Worm (Caenorhabditis elegans) whole organism, mixed stage, embryonic: ENCODE results near the gene xbx-4.

ENCODE experiments used
- M03D4.4 ChIP-seq: sonication (generic microtip); optimal IDR thresholded peaks from 2 replicates; lab custom pipeline; 2017; ENCODE audit warnings: mild to moderate bottlenecking, missing genetic modification characterization, missing compliant biosample characterization
- bed-3 ChIP-seq: fragments of 200-800 bp; sonication (Bioruptor generic); optimal IDR thresholded peaks from 3 replicates; lab custom pipeline; 2018; ENCODE audit warnings: mild to moderate bottlenecking, missing genetic modification characterization, moderate library complexity, missing compliant biosample characterization
- blmp-1 ChIP-seq: fragments of 150-350 bp; optimal IDR thresholded peaks from 2 replicates; lab custom pipeline; 2014; ENCODE audit warnings: missing biosample characterization, missing genetic modification characterization
- ceh-39 ChIP-seq: fragments of 150-350 bp; optimal IDR thresholded peaks from 2 replicates; lab custom pipeline; 2014; ENCODE audit warnings: missing biosample characterization, missing genetic modification characterization
- ceh-83 ChIP-seq: fragments of 200-800 bp; sonication (Bioruptor generic); optimal IDR thresholded peaks from 2 replicates; lab custom pipeline; 2018; ENCODE audit warnings: mild to moderate bottlenecking, missing genetic modification characterization, missing compliant biosample characterization
- ces-1 ChIP-seq: fragments of 150-350 bp; optimal IDR thresholded peaks from 2 replicates; lab custom pipeline; 2014; ENCODE audit warnings: missing biosample characterization, missing genetic modification reagents, missing genetic modification characterization
- cnd-1 ChIP-seq: fragments of 200-800 bp; sonication (Bioruptor generic); optimal IDR thresholded peaks from 2 replicates; lab custom pipeline; 2018; ENCODE audit warnings: mild to moderate bottlenecking, missing genetic modification characterization, missing compliant biosample characterization
- drap-1 ChIP-seq: fragments of 200-800 bp; sonication (Bioruptor generic); optimal IDR thresholded peaks from 3 replicates; lab custom pipeline; 2018; ENCODE audit warnings: mild to moderate bottlenecking, missing genetic modification characterization, missing compliant biosample characterization
- elt-1 ChIP-seq: sonication (generic microtip); optimal IDR thresholded peaks from 2 replicates; lab custom pipeline; 2017; ENCODE audit warnings: missing genetic modification characterization, mild to moderate bottlenecking, missing compliant biosample characterization, antibody characterized with exemption, moderate library complexity, borderline replicate concordance; ENCODE audit not compliant: insufficient read depth
- flh-1 ChIP-seq: fragments of 200-800 bp; sonication (Bioruptor generic); optimal IDR thresholded peaks from 2 replicates; lab custom pipeline; 2018; ENCODE audit warnings: mild to moderate bottlenecking, missing genetic modification characterization, moderate library complexity, missing compliant biosample characterization
- ham-2 ChIP-seq: fragments of 200-800 bp; sonication (Bioruptor generic); optimal IDR thresholded peaks from 2 replicates; lab custom pipeline; 2018; ENCODE audit warnings: mild to moderate bottlenecking, missing genetic modification characterization, missing compliant biosample characterization
- lin-13 ChIP-seq: fragments of 150-350 bp; optimal IDR thresholded peaks from 2 replicates; lab custom pipeline; 2014; ENCODE audit warnings: missing biosample characterization, missing genetic modification characterization
- lin-32 ChIP-seq: fragments of 200-800 bp; sonication (Bioruptor generic); optimal IDR thresholded peaks from 2 replicates; lab custom pipeline; 2018; ENCODE audit warnings: mild to moderate bottlenecking, missing genetic modification characterization, missing compliant biosample characterization
- mab-5 ChIP-seq: fragments of 150-350 bp; optimal IDR thresholded peaks from 2 replicates; lab custom pipeline; 2014; ENCODE audit warnings: missing biosample characterization, missing genetic modification characterization
- mep-1 ChIP-seq: fragments of 150-350 bp; optimal IDR thresholded peaks from 2 replicates; lab custom pipeline; 2017; ENCODE audit warnings: missing biosample characterization, missing genetic modification reagents, missing genetic modification characterization, inconsistent platforms
- mls-2 ChIP-seq: sonication (generic microtip); optimal IDR thresholded peaks from 2 replicates; lab custom pipeline; 2016; ENCODE audit warnings: mild to moderate bottlenecking, missing genetic modification characterization, moderate library complexity, missing compliant biosample characterization
- nhr-12 ChIP-seq: fragments of 150-350 bp; optimal IDR thresholded peaks from 2 replicates; lab custom pipeline; 2014; ENCODE audit warnings: missing biosample characterization, missing genetic modification characterization
- nhr-2 ChIP-seq: fragments of 150-350 bp; optimal IDR thresholded peaks from 2 replicates; lab custom pipeline; 2014; ENCODE audit warnings: missing biosample characterization, missing genetic modification characterization
- nhr-237 ChIP-seq: fragments of 150-350 bp; optimal IDR thresholded peaks from 2 replicates; lab custom pipeline; 2014; ENCODE audit warnings: missing biosample characterization, missing genetic modification characterization
- nhr-76 ChIP-seq: sonication (generic microtip); optimal IDR thresholded peaks from 2 replicates; lab custom pipeline; 2017; ENCODE audit warnings: missing biosample characterization, missing genetic modification characterization
- pha-4 ChIP-seq: fragments of 150-350 bp; optimal IDR thresholded peaks from 2 replicates; lab custom pipeline; 2018; ENCODE audit warnings: missing biosample characterization, missing genetic modification reagents, missing genetic modification characterization
- sem-2 ChIP-seq: fragments of 200-800 bp; sonication (Bioruptor generic); optimal IDR thresholded peaks from 2 replicates; lab custom pipeline; 2018; ENCODE audit warnings: mild to moderate bottlenecking, missing genetic modification characterization, missing compliant biosample characterization
- snpc-4 ChIP-seq: fragments of 150-350 bp; optimal IDR thresholded peaks from 2 replicates; lab custom pipeline; 2014; ENCODE audit warnings: missing biosample characterization, missing genetic modification characterization
- sptf-1 ChIP-seq: sonication (generic microtip); optimal IDR thresholded peaks from 2 replicates; lab custom pipeline; 2017; ENCODE audit warnings: mild to moderate bottlenecking, missing genetic modification characterization, moderate library complexity, missing compliant biosample characterization
- tbx-8 ChIP-seq: fragments of 200-800 bp; sonication (Bioruptor generic); optimal IDR thresholded peaks from 2 replicates; lab custom pipeline; 2018; ENCODE audit warnings: mild to moderate bottlenecking, missing genetic modification characterization, moderate library complexity, missing compliant biosample characterization
- unc-120 ChIP-seq: sonication (generic microtip); optimal IDR thresholded peaks from 2 replicates; lab custom pipeline; 2017; ENCODE audit warnings: missing genetic modification characterization, missing compliant biosample characterization; ENCODE audit not compliant: poor library complexity, severe bottlenecking
- unc-39 ChIP-seq: fragments of 150-350 bp; optimal IDR thresholded peaks from 2 replicates; lab custom pipeline; 2014; ENCODE audit warnings: missing biosample characterization, missing genetic modification characterization
- unc-62 ChIP-seq: fragments of 150-350 bp; optimal IDR thresholded peaks from 2 replicates; lab custom pipeline; 2014; ENCODE audit warnings: missing biosample characterization, missing genetic modification reagents, missing genetic modification characterization
- zip-8 ChIP-seq: fragments of 150-350 bp; optimal IDR thresholded peaks from 2 replicates; lab custom pipeline; 2014; ENCODE audit warnings: missing biosample characterization, missing genetic modification characterization
- ztf-11 ChIP-seq: fragments of 150-350 bp; optimal IDR thresholded peaks from 2 replicates; lab custom pipeline; 2014; ENCODE audit warnings: missing biosample characterization, missing genetic modification characterization

The xbx-4 gene

DNA sequence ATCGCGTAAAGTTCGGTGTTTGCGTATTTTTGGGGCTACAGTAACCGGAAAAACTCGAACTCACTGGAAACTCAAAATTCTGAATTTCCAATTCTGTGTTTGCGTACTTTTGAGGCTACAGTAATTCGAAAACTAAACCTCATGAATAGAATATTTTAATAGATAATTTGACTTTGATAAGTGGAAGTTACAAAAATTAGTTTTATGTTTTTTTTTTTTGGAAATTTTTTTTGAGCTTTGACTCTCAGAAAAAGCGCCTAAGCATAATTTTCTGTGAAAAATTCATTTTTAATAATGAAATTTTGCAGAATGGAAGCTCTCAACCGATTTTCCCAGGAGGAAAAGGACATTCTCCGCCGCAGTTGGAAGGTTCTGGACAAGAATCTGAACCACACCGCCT is 8.1 kb downstream of the xbx-4 start, which contains the start of gene glb-7:
Gene glb-7 (plus strand): TSS at position 301 of the 400 bp plus-strand sequence.
- TF ChIP-seq nhr-237 (tag; lab: Kevin White, UChicago), result no peak
- TF ChIP-seq sem-2 (GFP tag; lab: Kevin White, UChicago), result no peak
- no peak for TF ChIP-seq nhr-76 (tag; lab: Kevin White, UChicago)
- no peak for TF ChIP-seq tbx-8
- TF ChIP-seq lin-13, result no peak
- no peak for TF ChIP-seq mls-2
- no peak for TF ChIP-seq bed-3 (GFP tag; lab: Kevin White, UChicago)
- no peak for TF ChIP-seq blmp-1
- no peak for TF ChIP-seq ces-1 (GFP tag; lab: Kevin White, UChicago)

DNA sequence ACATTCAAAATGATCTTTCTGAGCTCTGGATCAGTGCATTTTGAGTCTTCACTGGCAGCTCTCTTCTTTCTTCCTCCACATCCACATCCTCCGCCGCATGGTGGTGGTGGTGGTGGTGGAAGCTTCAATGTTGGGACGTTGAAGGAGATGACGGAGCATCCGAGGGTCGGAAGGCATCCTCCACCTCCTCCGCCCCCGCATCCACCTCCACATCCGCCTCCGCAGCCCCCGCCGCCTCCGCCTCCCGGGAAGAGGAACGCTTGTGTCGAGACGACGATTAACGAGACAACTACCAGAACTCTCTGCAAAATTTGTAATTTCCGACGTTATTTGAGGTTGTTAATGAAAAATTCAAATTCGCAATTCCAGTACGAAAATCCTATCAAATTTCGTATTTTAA is 12.9 kb downstream of the xbx-4 start:
- no peak for TF ChIP-seq cnd-1

DNA sequence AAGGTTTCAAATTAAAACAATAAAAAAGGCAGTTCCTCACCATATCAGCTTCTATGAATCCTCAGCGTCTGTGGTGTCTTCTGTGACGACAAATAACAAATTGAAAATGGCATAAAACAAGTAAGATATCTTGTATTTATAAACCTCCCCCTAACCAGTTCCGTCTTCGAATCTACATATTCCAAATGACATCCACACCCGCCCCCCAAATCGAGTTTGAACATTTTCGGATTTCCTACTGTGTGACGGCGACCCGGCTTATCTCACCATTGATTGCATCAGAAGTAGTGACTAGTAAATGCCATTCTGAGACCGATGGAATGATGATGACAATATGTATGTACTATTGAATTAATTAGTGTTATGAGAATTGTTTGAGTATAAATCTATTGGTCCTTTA is 14.3 kb downstream of the xbx-4 start, which contains the start of gene grl-20:
Gene grl-20 (minus strand): TSS at position 101 of the 400 bp plus-strand sequence.
- TF ChIP-seq snpc-4 (tag; lab: Kevin White, UChicago), result no peak
- no peak for TF ChIP-seq unc-62 (GFP tag; lab: Kevin White, UChicago)
- no peak for TF ChIP-seq lin-32 (GFP tag; lab: Kevin White, UChicago)
- TF ChIP-seq cnd-1, result no peak
- TF ChIP-seq nhr-237 (tag; lab: Kevin White, UChicago), result no peak
- no peak for TF ChIP-seq nhr-76 (tag; lab: Kevin White, UChicago)
- TF ChIP-seq ztf-11, result no peak
- TF ChIP-seq zip-8, result no peak
- no peak for TF ChIP-seq sptf-1 (tag; lab: Kevin White, UChicago)
- no peak for TF ChIP-seq M03D4.4
- no peak for TF ChIP-seq unc-39 (tag; lab: Kevin White, UChicago)
- no peak for TF ChIP-seq pha-4
- TF ChIP-seq ceh-83 (GFP tag; lab: Kevin White, UChicago), result no peak
- no peak for TF ChIP-seq drap-1
- TF ChIP-seq ces-1 (GFP tag; lab: Kevin White, UChicago), result no peak

DNA sequence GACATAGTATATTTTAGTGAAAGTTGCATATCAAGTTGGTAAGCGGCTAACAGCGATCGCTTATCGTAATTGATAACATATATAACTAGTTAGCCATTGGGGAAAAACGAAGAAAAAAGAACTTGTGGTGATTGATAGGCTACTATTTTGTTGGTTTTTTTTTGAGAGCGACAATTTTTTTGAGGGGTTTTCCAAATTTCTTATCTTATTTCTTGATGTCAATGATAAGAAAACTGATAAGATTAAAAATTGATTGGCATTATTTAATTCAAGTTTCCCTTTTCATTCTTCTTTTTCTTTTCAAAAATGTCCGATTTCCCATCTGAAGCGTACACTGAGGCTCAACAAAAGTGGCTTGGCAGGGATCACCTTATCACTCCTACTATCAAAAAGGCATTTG is 16.3 kb downstream of the xbx-4 start, which contains the start of gene prmt-6:
Gene prmt-6 (plus strand): TSS at position 252 of the 400 bp plus-strand sequence.
- no peak for TF ChIP-seq mep-1 (tag; lab: Kevin White, UChicago)
- no peak for TF ChIP-seq ces-1 (GFP tag; lab: Kevin White, UChicago)
- no peak for TF ChIP-seq nhr-12 (tag; lab: Kevin White, UChicago)
- TF ChIP-seq ztf-11, result no peak
- TF ChIP-seq sem-2 (GFP tag; lab: Kevin White, UChicago), result no peak
- TF ChIP-seq mab-5 (tag; lab: Kevin White, UChicago), result no peak
- TF ChIP-seq M03D4.4, result no peak
- TF ChIP-seq elt-1 (tag; lab: Kevin White, UChicago), result no peak
- TF ChIP-seq nhr-2 (tag; lab: Kevin White, UChicago), result no peak
- no peak for TF ChIP-seq ham-2
- no peak for TF ChIP-seq cnd-1
- no peak for TF ChIP-seq zip-8
- no peak for TF ChIP-seq nhr-237 (tag; lab: Kevin White, UChicago)
- no peak for TF ChIP-seq unc-62 (GFP tag; lab: Kevin White, UChicago)
- no peak for TF ChIP-seq nhr-76 (tag; lab: Kevin White, UChicago)
- TF ChIP-seq unc-120 (tag; lab: Kevin White, UChicago), result no peak

DNA sequence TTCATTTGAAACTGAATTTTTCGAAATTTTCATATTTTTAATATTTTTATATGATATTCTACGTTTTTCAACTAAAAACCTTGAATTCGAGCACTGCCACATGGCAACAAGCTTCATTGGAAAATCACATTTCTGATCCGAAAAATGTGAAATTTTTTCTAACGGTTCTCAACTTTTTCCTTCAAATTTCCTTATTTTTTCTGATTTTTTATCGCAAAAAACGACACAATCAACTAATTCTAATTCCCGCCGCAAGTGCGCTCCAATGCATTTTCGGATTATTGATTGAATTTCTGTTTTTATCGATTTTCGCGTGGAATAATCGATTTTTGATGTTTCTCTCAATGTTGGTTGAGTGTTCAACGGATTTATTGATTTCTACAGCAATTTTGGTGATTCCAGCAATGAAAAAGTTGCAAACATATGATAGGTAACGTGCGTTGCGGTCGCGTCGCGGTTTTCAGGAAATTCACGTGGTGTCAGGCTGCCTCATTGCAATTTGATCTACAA is 19.0 kb downstream of the xbx-4 start, which contains the start of gene C23H5.12:
Gene C23H5.12 (plus strand): TSS at position 51 of the 510 bp plus-strand sequence.
- no peak for TF ChIP-seq flh-1 (GFP tag; lab: Kevin White, UChicago)
- TF ChIP-seq nhr-2 (tag; lab: Kevin White, UChicago), result no peak
- TF ChIP-seq ham-2, result no peak
- no peak for TF ChIP-seq lin-32 (GFP tag; lab: Kevin White, UChicago)
- no peak for TF ChIP-seq ceh-39 (tag; lab: Kevin White, UChicago)
- TF ChIP-seq drap-1, result no peak
- TF ChIP-seq elt-1 (tag; lab: Kevin White, UChicago), result no peak
- no peak for TF ChIP-seq tbx-8
- TF ChIP-seq M03D4.4, result no peak
- no peak for TF ChIP-seq unc-62 (GFP tag; lab: Kevin White, UChicago)
- TF ChIP-seq mep-1 (tag; lab: Kevin White, UChicago), result no peak
- no peak for TF ChIP-seq blmp-1
